Worm (Caenorhabditis elegans): ENCODE results near the gene C55C3.73.

The C55C3.73 gene

ce11 chrIV:5700372-5700771, 2.9 kb downstream of the C55C3.73 start:
- TF ChIP-seq rpc-1 (optimal IDR thresholded peaks at IDR 0.05): no peak
- TF ChIP-seq rpc-1 (tag; optimal IDR thresholded peaks at IDR 0.05): no peak
- TF ChIP-seq egl-44 (GFP tag; IDR thresholded peaks at IDR 0.05): no peak
- no peak for TF ChIP-seq lsy-27 (tag; optimal IDR thresholded peaks at IDR 0.05; ENCODE audit: borderline replicate concordance, insufficient read depth)
- no peak for TF ChIP-seq athp-1 (tag; optimal IDR thresholded peaks at IDR 0.05)
- no peak for TF ChIP-seq tbx-9 (tag; optimal IDR thresholded peaks at IDR 0.05; ENCODE audit: borderline replicate concordance)
- TF ChIP-seq mcd-1 (GFP tag; IDR thresholded peaks at IDR 0.05): no peak
- TF ChIP-seq mxl-1 (tag; optimal IDR thresholded peaks at IDR 0.05): no peak
- no peak for TF ChIP-seq nhr-80 (tag; optimal IDR thresholded peaks at IDR 0.05)
- no peak for TF ChIP-seq F52B5.7 (tag; optimal IDR thresholded peaks at IDR 0.05)
- no peak for TF ChIP-seq ztf-25 (GFP tag; IDR thresholded peaks at IDR 0.05)

DNA sequence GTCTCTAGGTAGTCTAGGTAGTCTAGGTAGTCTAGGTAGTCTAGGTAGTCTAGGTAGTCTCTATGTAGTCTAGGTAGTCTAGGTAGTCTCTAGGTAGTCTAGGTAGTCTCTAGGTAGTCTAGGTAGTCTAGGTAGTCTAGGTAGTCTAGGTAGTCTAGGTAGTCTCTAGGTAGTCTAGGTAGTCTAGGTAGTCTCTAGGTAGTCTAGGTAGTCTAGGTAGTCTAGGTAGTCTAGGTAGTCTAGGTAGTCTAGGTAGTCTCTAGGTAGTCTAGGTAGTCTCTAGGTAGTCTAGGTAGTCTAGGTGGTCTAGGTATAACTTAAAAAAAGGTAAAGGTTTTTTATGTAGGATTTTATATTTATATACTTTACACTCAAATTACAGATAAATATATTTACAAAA, 12.1 kb downstream of the C55C3.73 start:
- TF ChIP-seq madf-3 (GFP tag; IDR thresholded peaks at IDR 0.05): peak; percentile 80; the same call in 1 of the 2 replicates
- TF ChIP-seq attf-6 (GFP tag; IDR thresholded peaks at IDR 0.05): 0 out of 2 replicates have a peak, but pooled peaks have one; percentile 14

ce11 chrIV:5690386-5691080, 12.7 kb downstream of the C55C3.73 start, which contains the start of gene C55C3.8:
Gene C55C3.8 (plus strand): TSS chrIV:5691030.
- TF ChIP-seq F52B5.7 (tag; optimal IDR thresholded peaks at IDR 0.05) (no peak), madf-8 (GFP tag; conservative IDR thresholded peaks at IDR 0.05) (no peak), mcd-1 (GFP tag; IDR thresholded peaks at IDR 0.05) (no peak), ceh-91 (GFP tag; IDR thresholded peaks at IDR 0.05) (no peak), let-607 (tag; optimal IDR thresholded peaks at IDR 0.05) (no peak), xnd-1 (tag; optimal IDR thresholded peaks at IDR 0.05) (no peak), hrde-1 (tag; optimal IDR thresholded peaks at IDR 0.05; ENCODE audit: borderline replicate concordance) (no peak), F10E7.11 (tag; optimal IDR thresholded peaks at IDR 0.05) (no peak), ztf-6 (GFP tag; IDR thresholded peaks at IDR 0.05) (no peak), ztf-18 (tag; optimal IDR thresholded peaks at IDR 0.05) (no peak), athp-1 (tag; optimal IDR thresholded peaks at IDR 0.05) (no peak), let-526 (GFP tag; IDR thresholded peaks at IDR 0.05) (no peak), rpc-1 (optimal IDR thresholded peaks at IDR 0.05) (no peak), rpc-1 (tag; optimal IDR thresholded peaks at IDR 0.05) (no peak), snpc-1.1 (tag; optimal IDR thresholded peaks at IDR 0.05; ENCODE audit: insufficient read depth) (no peak), T07F8.4 (tag; optimal IDR thresholded peaks at IDR 0.05) (no peak), snpc-4 (GFP tag; optimal IDR thresholded peaks at IDR 0.05) (no peak), snpc-4 (tag; optimal IDR thresholded peaks at IDR 0.05) (no peak), mxl-1 (tag; optimal IDR thresholded peaks at IDR 0.05) (no peak)

DNA sequence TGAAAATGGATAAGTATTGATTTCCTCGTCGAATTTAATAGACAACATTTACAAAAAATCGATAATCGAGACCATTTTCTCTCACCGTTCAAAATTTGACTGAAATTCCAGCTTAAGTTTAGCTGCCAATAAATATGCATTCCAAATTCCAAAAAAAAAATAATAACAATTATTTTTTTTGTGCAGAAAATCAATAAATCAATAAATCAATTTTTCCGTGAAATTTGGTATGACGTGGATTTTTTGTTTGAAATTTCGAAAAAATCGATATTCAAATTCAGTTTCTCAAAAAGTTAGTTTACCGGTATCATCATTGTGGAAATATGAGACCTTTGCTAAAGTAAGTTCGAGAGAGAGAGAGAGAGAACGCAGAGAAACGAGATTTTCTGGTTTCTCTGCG, 18.2 kb downstream of the C55C3.73 start, which contains the start of gene C55C3.3:
C55C3.3 (plus strand) TSS at position 274 of the 400 bp plus-strand sequence.
- TF ChIP-seq snpc-4 (GFP tag; optimal IDR thresholded peaks at IDR 0.05) (no peak), snpc-4 (tag; optimal IDR thresholded peaks at IDR 0.05) (peak in 1 of 4 experiments; percentile 61), F49E8.2 (tag; optimal IDR thresholded peaks at IDR 0.05; ENCODE audit: insufficient read depth) (no peak), F23B12.7 (tag; optimal IDR thresholded peaks at IDR 0.05; ENCODE audit: insufficient read depth) (no peak), dpff-1 (tag; optimal IDR thresholded peaks at IDR 0.05) (no peak)
